Worm (Caenorhabditis elegans) whole organism, L4/young adult: ENCODE data around the gene sip-1.

Source experiments
- W03F9.2 ChIP-seq: fragments of 150-350 bp; optimal IDR thresholded peaks from 2 replicates; lab custom pipeline; 2014; ENCODE audit warnings: missing biosample characterization, missing genetic modification characterization
- dao-5 ChIP-seq: sonication (generic microtip); optimal IDR thresholded peaks from 2 replicates; lab custom pipeline; 2016; ENCODE audit warnings: missing genotype, missing genetic modification characterization, moderate library complexity, missing compliant biosample characterization
- him-1 ChIP-seq: sonication (generic microtip); optimal IDR thresholded peaks from 2 replicates; lab custom pipeline; 2016; ENCODE audit warnings: missing genotype, missing genetic modification reagents, missing genetic modification characterization, missing compliant biosample characterization

DNA sequence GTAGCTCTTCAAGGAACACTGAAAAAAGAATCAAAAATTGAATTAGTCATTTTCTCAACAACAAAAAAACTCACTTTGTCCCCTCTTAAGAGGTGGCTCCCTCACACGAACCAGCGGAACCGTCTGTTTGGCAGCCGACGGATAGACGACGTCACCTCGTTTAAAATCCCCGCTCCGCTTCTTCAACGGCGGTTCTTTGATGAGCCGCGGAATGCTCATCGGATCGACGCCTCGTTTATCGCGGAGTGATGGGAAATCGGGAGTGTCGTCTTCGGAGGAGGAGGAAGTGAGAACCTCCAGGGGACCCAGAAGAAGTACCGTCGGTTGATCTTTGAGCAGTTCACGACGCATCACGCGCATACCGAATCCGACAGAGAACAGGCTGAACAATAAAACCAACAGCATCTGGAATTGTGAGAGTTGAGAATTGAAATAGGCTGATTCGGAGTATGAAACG lies 32.2 kb upstream of the sip-1 start, which contains the start of gene nlp-68:
- TF ChIP-seq him-1 (tag; lab: Kevin White, UChicago) (no peak), dao-5 (tag; lab: Kevin White, UChicago) (no peak), W03F9.2 (tag; lab: Kevin White, UChicago) (no peak)
